Fruit fly (Drosophila melanogaster) whole organism: Measurements from ENCODE around the gene CG32706.

Experiments
- CG8478 ChIP-seq: fragments of >200 bp; optimal IDR thresholded peaks from 2 replicates; lab custom pipeline; 2018; ENCODE audit warnings: inconsistent platforms
- Dll ChIP-seq: fragments of >200 bp; optimal IDR thresholded peaks from 2 replicates; lab custom pipeline; 2017
- EcR ChIP-seq, 2 experiments: fragments of >200 bp; optimal IDR thresholded peaks; 2 replicates each; lab custom pipeline; 2017; ENCODE audit warnings: missing biosample characterization in 2 of 2, missing genetic modification characterization in 2 of 2, missing genetic modification reagents in 2 of 2
- pan ChIP-seq: fragments of >200 bp; optimal IDR thresholded peaks from 2 replicates; lab custom pipeline; 2017
- psq ChIP-seq: fragments of >200 bp; optimal IDR thresholded peaks from 2 replicates; lab custom pipeline; 2017
- usp ChIP-seq: fragments of >200 bp; optimal IDR thresholded peaks from 2 replicates; lab custom pipeline; 2017; ENCODE audit warnings: missing biosample characterization, missing genetic modification characterization, mixed read lengths

CG32706 gene

DNA sequence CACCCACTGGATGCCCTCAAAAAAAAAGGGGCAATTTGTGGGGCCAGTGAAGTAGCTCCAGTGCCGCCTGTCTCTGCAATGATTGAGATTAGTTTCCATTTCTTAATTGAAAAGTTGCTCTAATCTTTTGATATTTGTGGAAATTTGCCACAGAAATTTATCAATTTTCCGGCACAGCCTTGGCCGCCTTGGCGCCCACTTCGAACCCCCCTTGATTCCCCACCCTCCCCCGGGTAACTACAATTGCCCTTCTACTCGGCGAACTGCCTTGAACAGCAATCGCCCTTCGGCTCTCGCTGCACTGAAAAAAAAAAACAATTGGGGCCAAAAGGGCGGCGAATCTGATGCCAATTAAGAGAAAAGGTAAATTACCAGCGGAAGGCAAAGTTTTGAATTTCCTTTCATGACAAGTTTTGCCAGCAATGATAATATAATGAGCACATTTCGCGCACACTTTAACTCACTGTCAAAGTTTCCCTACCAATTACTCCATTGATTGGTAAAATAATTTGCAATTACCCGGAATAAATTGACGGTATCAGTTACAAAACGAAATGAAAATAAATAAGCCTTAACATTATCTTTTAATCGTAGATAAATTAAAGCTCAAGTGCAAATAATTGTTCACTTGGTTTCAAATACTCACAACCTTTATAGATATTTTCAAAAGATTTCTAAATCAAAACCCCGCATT, 32.9 kb downstream of the CG32706 start:
- TF ChIP-seq Dll (no peak), EcR (GFP tag; optimal IDR thresholded peaks at IDR 0.05; lab: Kevin White, UChicago) (no peak), pan (lab: Kevin White, UChicago) (no peak), usp (GFP tag; lab: Kevin White, UChicago) (no peak), psq (lab: Kevin White, UChicago) (no peak), CG8478 (lab: Kevin White, UChicago) (no peak)

DNA sequence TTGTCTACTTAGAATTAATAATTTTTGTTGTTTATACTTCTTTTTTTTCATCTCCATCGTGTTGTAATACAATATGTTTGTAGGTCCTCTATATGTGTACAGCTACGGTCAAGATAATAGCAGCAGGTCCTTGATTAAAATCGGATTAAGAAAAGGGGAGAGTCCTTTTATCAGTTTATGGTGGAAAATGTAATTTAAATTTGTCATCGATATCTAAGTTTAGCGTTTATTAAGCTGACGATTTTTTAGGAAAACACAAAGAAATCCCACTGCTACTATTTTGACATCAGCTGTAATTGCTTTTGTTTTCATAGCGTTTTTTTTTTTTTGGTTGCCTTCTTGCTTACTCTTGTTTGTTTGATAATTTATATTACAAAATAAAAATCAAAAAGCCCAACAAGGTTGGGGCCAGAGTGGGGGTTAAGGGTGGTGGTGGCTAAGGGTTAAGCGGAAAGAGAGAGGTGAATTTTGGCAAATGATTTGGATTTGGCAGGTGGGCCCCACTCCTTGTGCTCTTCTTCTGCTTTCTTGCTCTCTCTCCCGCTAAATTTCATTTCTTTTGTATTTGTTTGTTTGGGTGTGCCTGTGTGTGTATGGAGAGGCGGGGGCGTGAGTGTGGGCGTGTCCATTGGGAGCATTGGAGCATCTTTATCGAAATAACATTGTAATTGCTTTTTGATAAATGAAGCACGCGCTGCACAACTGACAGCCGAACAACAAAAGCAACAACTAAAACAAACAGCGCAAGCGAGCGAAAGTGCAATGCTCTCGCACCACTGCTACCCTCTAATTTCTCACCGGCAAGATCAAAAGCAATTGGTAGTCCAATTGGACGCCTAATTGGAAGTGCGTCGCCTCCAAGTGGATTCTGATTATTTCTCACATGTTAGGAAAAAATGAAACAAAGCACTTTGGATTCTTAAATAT, 34.2 kb downstream of the CG32706 start:
- TF ChIP-seq pan (lab: Kevin White, UChicago): peak; percentile 24
- no peak for TF ChIP-seq EcR (GFP tag; optimal IDR thresholded peaks at IDR 0.05; lab: Kevin White, UChicago)
- no peak for TF ChIP-seq CG8478 (lab: Kevin White, UChicago)
- TF ChIP-seq psq (lab: Kevin White, UChicago): no peak
- no peak for TF ChIP-seq usp (GFP tag; lab: Kevin White, UChicago)
- no peak for TF ChIP-seq Dll

DNA sequence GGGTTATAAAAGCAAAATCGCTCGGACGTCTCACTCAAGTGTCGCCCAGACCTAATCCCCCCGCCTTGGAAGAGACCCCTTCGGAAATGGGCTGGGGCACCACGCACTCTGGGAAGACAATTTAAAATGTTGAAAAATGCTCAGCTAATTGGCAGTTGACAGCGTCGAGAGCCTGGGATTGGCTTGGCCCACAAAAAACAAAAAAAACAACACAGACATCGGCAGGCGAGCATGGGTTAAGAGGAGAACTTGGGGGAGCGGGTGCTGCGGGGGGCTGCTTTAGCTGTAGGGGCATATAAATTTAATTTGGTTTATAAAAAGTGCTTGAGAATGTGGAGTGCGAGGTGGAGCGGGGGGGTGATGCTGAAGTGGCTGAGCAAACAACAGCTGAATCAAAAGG, 35.6 kb downstream of the CG32706 start:
- TF ChIP-seq CG8478 (lab: Kevin White, UChicago): no peak
- TF ChIP-seq pan (lab: Kevin White, UChicago): no peak
- TF ChIP-seq EcR (GFP tag; optimal IDR thresholded peaks at IDR 0.05; lab: Kevin White, UChicago): no peak
- no peak for TF ChIP-seq psq (lab: Kevin White, UChicago)
- TF ChIP-seq Dll: no peak
- TF ChIP-seq usp (GFP tag; lab: Kevin White, UChicago): no peak

DNA sequence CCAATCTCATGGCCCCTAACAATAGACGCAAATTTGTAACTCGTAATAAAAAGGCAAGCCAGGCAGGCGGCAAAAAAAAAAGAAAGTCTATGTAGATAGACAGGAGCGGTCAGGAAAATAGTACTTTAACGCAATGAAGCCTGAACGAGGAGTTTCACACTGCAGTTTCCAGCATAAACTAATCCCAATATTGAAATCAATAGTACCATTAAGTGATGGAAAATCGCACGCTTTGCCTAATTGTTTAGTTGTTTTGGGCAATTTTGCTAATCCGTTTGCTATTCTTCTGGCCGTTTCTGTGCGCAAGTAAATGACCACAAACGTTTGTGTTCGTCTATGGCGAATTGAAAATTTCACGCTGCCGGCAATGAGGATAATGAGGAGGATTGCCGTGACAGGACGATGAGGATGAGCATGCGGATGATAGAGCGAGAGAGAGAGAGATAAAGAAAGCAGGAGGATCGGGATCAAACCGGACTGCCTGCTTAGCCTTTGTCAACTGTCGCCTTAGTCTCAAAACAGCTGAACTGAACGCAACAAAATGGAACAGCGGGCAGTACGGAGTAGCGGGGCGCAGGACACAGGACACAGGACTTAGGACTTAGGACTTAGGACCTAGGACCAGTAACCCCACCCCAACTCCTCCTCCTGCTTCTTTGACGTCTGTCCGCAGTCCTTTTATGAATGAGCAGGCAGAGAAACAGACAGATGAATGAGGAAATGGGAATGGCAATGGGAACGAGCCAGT, 40.5 kb downstream of the CG32706 start:
- TF ChIP-seq CG8478 (lab: Kevin White, UChicago): no peak
- no peak for TF ChIP-seq pan (lab: Kevin White, UChicago)
- TF ChIP-seq usp (GFP tag; lab: Kevin White, UChicago): no peak
- TF ChIP-seq Dll: no peak
- TF ChIP-seq EcR (GFP tag; optimal IDR thresholded peaks at IDR 0.05; lab: Kevin White, UChicago): no peak

DNA sequence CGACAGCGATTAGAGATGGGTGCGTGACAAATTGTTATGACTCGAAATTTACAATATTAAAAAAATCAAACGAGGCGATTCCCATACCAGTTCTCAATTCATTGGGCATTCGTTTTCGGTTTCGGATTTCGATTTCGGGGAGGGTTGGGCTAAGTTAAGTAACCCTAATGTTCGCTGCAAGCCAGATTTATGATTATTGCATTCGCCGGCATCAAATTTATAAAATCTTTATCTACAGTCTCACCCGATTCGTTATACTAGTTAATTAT, 41.0 kb downstream of the CG32706 start:
- no peak for TF ChIP-seq EcR (GFP tag; optimal IDR thresholded peaks at IDR 0.05; lab: Kevin White, UChicago)
- no peak for TF ChIP-seq psq (lab: Kevin White, UChicago)
- TF ChIP-seq usp (GFP tag; lab: Kevin White, UChicago): no peak
- no peak for TF ChIP-seq pan (lab: Kevin White, UChicago)
- no peak for TF ChIP-seq CG8478 (lab: Kevin White, UChicago)

DNA sequence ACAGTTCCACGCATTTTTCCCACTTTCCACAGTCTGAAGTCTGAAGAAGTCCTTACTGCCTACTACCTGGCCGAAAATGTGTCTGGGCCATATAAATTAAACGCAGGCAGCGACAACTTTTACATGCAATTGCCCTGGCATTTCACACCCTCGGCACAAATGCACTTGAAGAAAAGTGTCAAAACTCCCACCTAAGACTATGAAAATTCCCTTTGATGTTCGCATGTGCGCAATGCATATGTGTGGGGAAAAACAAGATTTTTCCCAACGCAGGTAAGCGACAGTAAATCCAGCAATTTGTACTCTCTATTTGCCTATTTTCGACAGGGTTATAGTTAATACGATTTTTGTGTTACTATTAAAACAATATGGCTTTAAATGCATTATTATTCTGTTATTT, 42.5 kb downstream of the CG32706 start:
- TF ChIP-seq Dll (no peak), usp (GFP tag; lab: Kevin White, UChicago) (no peak), CG8478 (lab: Kevin White, UChicago) (no peak), psq (lab: Kevin White, UChicago) (no peak), EcR (GFP tag; optimal IDR thresholded peaks at IDR 0.05; lab: Kevin White, UChicago) (no peak), pan (lab: Kevin White, UChicago) (no peak)

DNA sequence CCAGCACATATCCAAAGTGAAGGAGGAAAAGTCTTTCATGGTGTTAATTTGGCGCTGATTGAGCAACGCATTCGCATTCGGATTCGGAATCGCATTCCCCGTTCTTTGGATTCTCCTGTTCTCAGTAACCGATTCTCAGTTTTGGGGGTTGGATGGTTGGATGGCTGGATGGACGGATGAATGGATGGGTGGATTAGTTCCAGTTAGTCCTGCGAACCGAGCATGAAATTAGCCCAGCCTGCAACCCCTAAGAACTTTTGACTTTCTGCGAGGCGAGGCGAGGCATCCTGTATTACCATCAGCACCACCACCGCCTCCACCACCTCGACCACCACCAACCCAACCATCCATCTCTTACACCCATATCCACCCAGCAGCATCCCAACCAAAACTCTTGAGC, 43.3 kb downstream of the CG32706 start:
- TF ChIP-seq CG8478 (lab: Kevin White, UChicago): no peak
- TF ChIP-seq pan (lab: Kevin White, UChicago): no peak
- TF ChIP-seq Dll: no peak
- no peak for TF ChIP-seq usp (GFP tag; lab: Kevin White, UChicago)
- TF ChIP-seq EcR (GFP tag; optimal IDR thresholded peaks at IDR 0.05; lab: Kevin White, UChicago): no peak

DNA sequence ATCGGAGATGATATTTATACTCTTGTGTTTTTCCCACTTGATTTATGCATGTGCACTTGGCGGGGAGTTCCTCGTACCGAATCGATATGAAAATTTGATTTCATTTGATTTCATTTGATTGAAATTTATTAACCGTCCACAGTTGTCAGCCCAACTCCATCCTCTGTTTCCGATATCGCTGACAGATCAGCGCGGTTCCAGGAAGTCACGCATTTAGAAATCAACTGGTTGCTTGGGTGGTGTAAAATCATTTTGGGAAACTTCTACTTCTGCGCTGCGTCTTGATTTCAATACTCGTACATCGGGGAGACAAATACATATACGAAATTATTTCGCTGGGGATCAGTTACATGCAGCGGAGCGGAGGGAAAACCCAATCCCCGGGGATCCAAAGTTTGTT, 44.6 kb downstream of the CG32706 start:
- no peak for TF ChIP-seq usp (GFP tag; lab: Kevin White, UChicago)

DNA sequence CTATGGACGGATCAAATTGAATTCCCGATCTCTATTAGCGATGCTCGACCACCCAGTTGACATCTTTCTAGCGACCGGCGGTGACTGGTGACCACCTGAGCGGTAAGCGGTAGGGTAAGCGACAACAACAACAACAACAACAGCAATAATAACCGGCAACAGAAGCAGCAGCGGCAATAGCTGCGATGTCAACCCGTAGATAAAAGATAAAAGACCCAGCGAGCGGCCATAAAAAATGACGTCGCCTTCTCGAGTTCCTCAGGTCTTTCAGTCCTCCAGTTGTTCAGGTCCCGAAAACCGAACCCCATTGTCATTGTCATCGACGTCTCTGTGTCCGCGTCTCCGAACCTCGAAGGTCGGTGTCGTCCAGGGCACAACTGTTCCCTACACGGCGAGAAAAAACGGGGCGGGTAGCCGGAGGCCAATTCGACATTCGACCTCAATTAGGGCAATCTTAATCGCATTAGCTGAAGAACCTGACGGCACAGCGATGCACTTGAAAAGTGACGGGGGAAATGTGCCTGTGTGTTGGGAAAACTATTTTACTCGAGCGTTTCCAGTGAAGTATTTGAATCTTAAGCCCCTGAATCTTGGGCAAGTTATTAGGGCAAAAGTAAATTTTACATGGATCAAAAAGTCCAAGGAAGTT, 45.8 kb downstream of the CG32706 start:
- TF ChIP-seq usp (GFP tag; lab: Kevin White, UChicago) (no peak), EcR (GFP tag; optimal IDR thresholded peaks at IDR 0.05; lab: Kevin White, UChicago) (no peak), CG8478 (lab: Kevin White, UChicago) (no peak), psq (lab: Kevin White, UChicago) (no peak), Dll (no peak), pan (lab: Kevin White, UChicago) (no peak)

DNA sequence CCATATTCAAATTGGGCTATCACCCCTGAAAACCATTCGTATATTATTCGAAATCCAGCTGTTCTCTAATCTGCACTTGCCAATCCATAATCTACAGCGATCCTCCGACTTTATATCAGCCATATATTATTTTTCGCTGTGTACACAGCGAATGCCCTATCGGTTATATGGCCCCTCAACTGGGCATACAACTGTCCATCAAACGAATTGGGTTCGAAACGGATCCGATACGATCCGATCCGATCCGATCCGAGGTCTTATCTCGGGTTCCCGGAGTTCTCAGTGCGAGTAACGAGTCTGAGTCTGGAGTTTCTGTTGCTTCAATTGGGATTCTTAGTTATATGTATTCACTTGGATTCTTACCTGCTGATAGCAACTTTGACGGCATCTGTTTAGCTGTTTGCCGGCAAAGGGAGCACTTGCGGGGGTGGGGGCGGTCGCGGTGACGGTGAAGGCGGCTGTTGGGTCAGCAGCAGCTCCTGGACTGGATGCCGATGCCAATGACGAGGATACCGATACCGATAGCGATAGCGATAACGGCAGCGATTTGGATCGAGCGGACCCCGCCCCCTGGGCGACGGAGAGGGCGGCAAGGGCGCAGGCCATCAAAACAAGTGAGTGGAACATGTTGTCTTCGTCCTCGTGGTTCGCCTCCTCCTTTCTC, 46.8 kb downstream of the CG32706 start:
- TF ChIP-seq usp (GFP tag; lab: Kevin White, UChicago): no peak
- TF ChIP-seq pan (lab: Kevin White, UChicago): no peak
- no peak for TF ChIP-seq CG8478 (lab: Kevin White, UChicago)
- TF ChIP-seq psq (lab: Kevin White, UChicago): no peak
- TF ChIP-seq EcR (GFP tag; optimal IDR thresholded peaks at IDR 0.05; lab: Kevin White, UChicago): no peak
- TF ChIP-seq Dll: no peak
